Worm (Caenorhabditis elegans): ENCODE results near the gene T12D8.10.

T12D8.10 gene

ce11 chrIII:13682019-13682418 is 39.9 kb upstream of the T12D8.10 start:
- no peak for TF ChIP-seq sma-9 (GFP tag; optimal IDR thresholded peaks at IDR 0.05)
- TF ChIP-seq sma-9 (tag; optimal IDR thresholded peaks at IDR 0.05): no peak
- no peak for TF ChIP-seq mbf-1 (tag; optimal IDR thresholded peaks at IDR 0.05)
- no peak for TF ChIP-seq elt-3 (tag; optimal IDR thresholded peaks at IDR 0.05)

- TF ChIP-seq skn-1 (tag; optimal IDR thresholded peaks at IDR 0.05): peak; percentile 9
- TF ChIP-seq peb-1 (tag; optimal IDR thresholded peaks at IDR 0.05): no peak
- TF ChIP-seq nhr-10 (tag; optimal IDR thresholded peaks at IDR 0.05): no peak
- no peak for TF ChIP-seq R02D3.7 (tag; optimal IDR thresholded peaks at IDR 0.05)
- peak; percentile 96 for TF ChIP-seq fos-1 (tag; optimal IDR thresholded peaks at IDR 0.05)
- TF ChIP-seq nhr-12 (tag; optimal IDR thresholded peaks at IDR 0.05): no peak
- TF ChIP-seq crh-2 (tag; optimal IDR thresholded peaks at IDR 0.05): peak; percentile 42
- TF ChIP-seq nhr-23 (tag; optimal IDR thresholded peaks at IDR 0.05): no peak
Measured at ce11 chrIII:13678761-13679495, 36.8 kb upstream of the T12D8.10 start, which contains the start of gene sid-2. TSS of gene sid-2 (plus strand) at chrIII:13679445.

- TF ChIP-seq C34F6.9 (tag; optimal IDR thresholded peaks at IDR 0.05) (no peak), crh-2 (tag; optimal IDR thresholded peaks at IDR 0.05) (peak; percentile 9), fos-1 (tag; optimal IDR thresholded peaks at IDR 0.05) (peak; percentile 95), blmp-1 (tag; optimal IDR thresholded peaks at IDR 0.05; ENCODE audit: insufficient read depth) (no peak), skn-1 (tag; optimal IDR thresholded peaks at IDR 0.05) (peak; percentile 98)
Measured at ce11 chrIII:13672654-13673330, 30.7 kb upstream of the T12D8.10 start, which contains the start of gene aqp-11. TSS of gene aqp-11 (plus strand) at chrIII:13673280.

- TF ChIP-seq nhr-11 (tag; optimal IDR thresholded peaks at IDR 0.05) (no peak), F13H6.1 (tag; optimal IDR thresholded peaks at IDR 0.05) (no peak), nhr-77 (tag; optimal IDR thresholded peaks at IDR 0.05) (no peak), nhr-10 (tag; optimal IDR thresholded peaks at IDR 0.05) (no peak), dmd-4 (tag; optimal IDR thresholded peaks at IDR 0.05) (no peak), nhr-6 (tag; optimal IDR thresholded peaks at IDR 0.05) (no peak), sma-3 (GFP tag; optimal IDR thresholded peaks at IDR 0.05) (no peak), peb-1 (tag; optimal IDR thresholded peaks at IDR 0.05) (no peak), sma-9 (GFP tag; optimal IDR thresholded peaks at IDR 0.05) (no peak), sma-9 (tag; optimal IDR thresholded peaks at IDR 0.05) (no peak), nhr-25 (tag; optimal IDR thresholded peaks at IDR 0.05) (no peak), nhr-129 (tag; optimal IDR thresholded peaks at IDR 0.05) (no peak), alr-1 (tag; optimal IDR thresholded peaks at IDR 0.05) (no peak), nhr-23 (tag; optimal IDR thresholded peaks at IDR 0.05) (no peak), unc-55 (GFP tag; optimal IDR thresholded peaks at IDR 0.05) (no peak), nhr-12 (tag; optimal IDR thresholded peaks at IDR 0.05) (no peak), lin-13 (GFP tag; optimal IDR thresholded peaks at IDR 0.05) (no peak), ztf-1 (GFP tag; conservative IDR thresholded peaks at IDR 0.05) (no peak), sem-4 (tag; optimal IDR thresholded peaks at IDR 0.05) (no peak)
Measured at ce11 chrIII:13669519-13669918, 27.4 kb upstream of the T12D8.10 start.

- no peak for TF ChIP-seq lin-11 (tag; optimal IDR thresholded peaks at IDR 0.05)
- no peak for TF ChIP-seq ceh-82 (tag; optimal IDR thresholded peaks at IDR 0.05)
- TF ChIP-seq egl-27 (tag; optimal IDR thresholded peaks at IDR 0.05): no peak
- no peak for TF ChIP-seq nhr-77 (tag; optimal IDR thresholded peaks at IDR 0.05)
- TF ChIP-seq ama-1 (optimal IDR thresholded peaks at IDR 0.05): no peak
- no peak for TF ChIP-seq elt-1 (tag; optimal IDR thresholded peaks at IDR 0.05)
- no peak for TF ChIP-seq blmp-1 (tag; optimal IDR thresholded peaks at IDR 0.05; ENCODE audit: insufficient read depth)
- no peak for TF ChIP-seq mbf-1 (tag; optimal IDR thresholded peaks at IDR 0.05)
- no peak for TF ChIP-seq mdl-1 (tag; optimal IDR thresholded peaks at IDR 0.05)
- no peak for TF ChIP-seq nhr-12 (tag; optimal IDR thresholded peaks at IDR 0.05)
Measured at ce11 chrIII:13667739-13668138, 25.6 kb upstream of the T12D8.10 start, which contains the start of gene flp-15. TSS of gene flp-15 (minus strand) at chrIII:13667839.
